Worm (Caenorhabditis elegans): Measurements from ENCODE around the gene srd-17.
A peak's percentile ranks its signal among the peaks of the same experiment; 100 is the strongest.

Gene srd-17

ce11 chrV:13437473-13438074 is 5.1 kb upstream of the srd-17 start, which contains the start of gene mes-4:
TSS of gene mes-4 (minus strand) at chrV:13437545.
- TF ChIP-seq scrt-1 (GFP tag; IDR thresholded peaks at IDR 0.05) = no peak
- TF ChIP-seq F13C5.2 (tag; optimal IDR thresholded peaks at IDR 0.05) = peak; percentile 33

ce11 chrV:13428660-13429059 is 3.9 kb downstream of the srd-17 start, which contains the start of gene srd-19:
TSS of gene srd-19 (minus strand) at chrV:13428760.
- no peak for TF ChIP-seq flt-1 (GFP tag; IDR thresholded peaks at IDR 0.05)
- no peak for TF ChIP-seq aly-1 (tag; optimal IDR thresholded peaks at IDR 0.05)
- TF ChIP-seq hmg-4 (GFP tag; optimal IDR thresholded peaks at IDR 0.05) = no peak
- no peak for TF ChIP-seq tbx-37 (GFP tag; conservative IDR thresholded peaks at IDR 0.05)
- no peak for TF ChIP-seq hmbx-1 (tag; optimal IDR thresholded peaks at IDR 0.05)
- TF ChIP-seq F13C5.2 (tag; optimal IDR thresholded peaks at IDR 0.05) = no peak
- no peak for TF ChIP-seq ceh-36 (tag; optimal IDR thresholded peaks at IDR 0.05)
- no peak for TF ChIP-seq tbx-11 (GFP tag; IDR thresholded peaks at IDR 0.05)
- TF ChIP-seq pes-1 (GFP tag; IDR thresholded peaks at IDR 0.05) = no peak
- TF ChIP-seq ceh-13 (GFP tag; optimal IDR thresholded peaks at IDR 0.05) = no peak
- no peak for TF ChIP-seq B0310.2 (tag; optimal IDR thresholded peaks at IDR 0.05)
- TF ChIP-seq hnd-1 (tag; optimal IDR thresholded peaks at IDR 0.05) = no peak
- no peak for TF ChIP-seq ama-1 (optimal IDR thresholded peaks at IDR 0.05)
- TF ChIP-seq tra-4 (tag; optimal IDR thresholded peaks at IDR 0.05) = no peak
- no peak for TF ChIP-seq ets-7 (tag; optimal IDR thresholded peaks at IDR 0.05)
- TF ChIP-seq sea-1 (GFP tag; conservative IDR thresholded peaks at IDR 0.05) = no peak
- no peak for TF ChIP-seq scrt-1 (GFP tag; IDR thresholded peaks at IDR 0.05)

- TF ChIP-seq sea-1 (GFP tag; conservative IDR thresholded peaks at IDR 0.05) = no peak
- TF ChIP-seq ets-7 (tag; optimal IDR thresholded peaks at IDR 0.05) = no peak
- no peak for TF ChIP-seq ama-1 (optimal IDR thresholded peaks at IDR 0.05)
- TF ChIP-seq F13C5.2 (tag; optimal IDR thresholded peaks at IDR 0.05) = no peak
- no peak for TF ChIP-seq scrt-1 (GFP tag; IDR thresholded peaks at IDR 0.05)
- TF ChIP-seq aly-1 (tag; optimal IDR thresholded peaks at IDR 0.05) = no peak
- TF ChIP-seq hmg-4 (GFP tag; optimal IDR thresholded peaks at IDR 0.05) = no peak
- TF ChIP-seq flt-1 (GFP tag; IDR thresholded peaks at IDR 0.05) = no peak
- no peak for TF ChIP-seq ceh-36 (tag; optimal IDR thresholded peaks at IDR 0.05)
- no peak for TF ChIP-seq hnd-1 (tag; optimal IDR thresholded peaks at IDR 0.05)
- TF ChIP-seq hmbx-1 (tag; optimal IDR thresholded peaks at IDR 0.05) = no peak
- no peak for TF ChIP-seq B0310.2 (tag; optimal IDR thresholded peaks at IDR 0.05)
- TF ChIP-seq tbx-11 (GFP tag; IDR thresholded peaks at IDR 0.05) = no peak
- TF ChIP-seq pes-1 (GFP tag; IDR thresholded peaks at IDR 0.05) = no peak
- no peak for TF ChIP-seq tra-4 (tag; optimal IDR thresholded peaks at IDR 0.05)
- no peak for TF ChIP-seq tbx-37 (GFP tag; conservative IDR thresholded peaks at IDR 0.05)
- TF ChIP-seq ceh-13 (GFP tag; optimal IDR thresholded peaks at IDR 0.05) = no peak
These were observed 5.1 kb downstream of the srd-17 start for ce11 chrV:13427378-13427777.

ce11 chrV:13426764-13427163 is 5.8 kb downstream of the srd-17 start, which contains the start of gene srd-18:
TSS of gene srd-18 (minus strand) at chrV:13426864.
- TF ChIP-seq hmg-4 (GFP tag; optimal IDR thresholded peaks at IDR 0.05) (no peak), hmbx-1 (tag; optimal IDR thresholded peaks at IDR 0.05) (no peak), F13C5.2 (tag; optimal IDR thresholded peaks at IDR 0.05) (no peak), ets-7 (tag; optimal IDR thresholded peaks at IDR 0.05) (no peak), ceh-13 (GFP tag; optimal IDR thresholded peaks at IDR 0.05) (no peak), ama-1 (optimal IDR thresholded peaks at IDR 0.05) (no peak), B0310.2 (tag; optimal IDR thresholded peaks at IDR 0.05) (no peak), aly-1 (tag; optimal IDR thresholded peaks at IDR 0.05) (no peak), sea-1 (GFP tag; conservative IDR thresholded peaks at IDR 0.05) (no peak), pes-1 (GFP tag; IDR thresholded peaks at IDR 0.05) (no peak), tra-4 (tag; optimal IDR thresholded peaks at IDR 0.05) (no peak), ceh-36 (tag; optimal IDR thresholded peaks at IDR 0.05) (no peak), flt-1 (GFP tag; IDR thresholded peaks at IDR 0.05) (no peak), tbx-37 (GFP tag; conservative IDR thresholded peaks at IDR 0.05) (no peak), scrt-1 (GFP tag; IDR thresholded peaks at IDR 0.05) (no peak)

ce11 chrV:13423608-13424007 is 8.9 kb downstream of the srd-17 start, which contains the start of gene srv-10:
TSS of gene srv-10 (plus strand) at chrV:13423908.
- TF ChIP-seq hmg-4 (GFP tag; optimal IDR thresholded peaks at IDR 0.05) = no peak
- no peak for TF ChIP-seq hnd-1 (tag; optimal IDR thresholded peaks at IDR 0.05)
- no peak for TF ChIP-seq scrt-1 (GFP tag; IDR thresholded peaks at IDR 0.05)

ce11 chrV:13423045-13423444 is 9.5 kb downstream of the srd-17 start, which contains the start of gene srv-9:
TSS of gene srv-9 (minus strand) at chrV:13423145.
- TF ChIP-seq ama-1 (optimal IDR thresholded peaks at IDR 0.05) (no peak), hnd-1 (tag; optimal IDR thresholded peaks at IDR 0.05) (no peak)

- TF ChIP-seq tbx-37 (GFP tag; conservative IDR thresholded peaks at IDR 0.05) = no peak
- no peak for TF ChIP-seq scrt-1 (GFP tag; IDR thresholded peaks at IDR 0.05)
- TF ChIP-seq F13C5.2 (tag; optimal IDR thresholded peaks at IDR 0.05) = no peak
- no peak for TF ChIP-seq sea-1 (GFP tag; conservative IDR thresholded peaks at IDR 0.05)
- no peak for TF ChIP-seq ets-7 (tag; optimal IDR thresholded peaks at IDR 0.05)
- TF ChIP-seq flt-1 (GFP tag; IDR thresholded peaks at IDR 0.05) = no peak
- no peak for TF ChIP-seq tbx-11 (GFP tag; IDR thresholded peaks at IDR 0.05)
- no peak for TF ChIP-seq B0310.2 (tag; optimal IDR thresholded peaks at IDR 0.05)
- TF ChIP-seq ceh-13 (GFP tag; optimal IDR thresholded peaks at IDR 0.05) = no peak
- TF ChIP-seq tra-4 (tag; optimal IDR thresholded peaks at IDR 0.05) = no peak
- no peak for TF ChIP-seq pes-1 (GFP tag; IDR thresholded peaks at IDR 0.05)
- no peak for TF ChIP-seq hmg-4 (GFP tag; optimal IDR thresholded peaks at IDR 0.05)
- no peak for TF ChIP-seq ama-1 (optimal IDR thresholded peaks at IDR 0.05)
- TF ChIP-seq hnd-1 (tag; optimal IDR thresholded peaks at IDR 0.05) = no peak
- TF ChIP-seq ceh-36 (tag; optimal IDR thresholded peaks at IDR 0.05) = no peak
- TF ChIP-seq hmbx-1 (tag; optimal IDR thresholded peaks at IDR 0.05) = no peak
- TF ChIP-seq aly-1 (tag; optimal IDR thresholded peaks at IDR 0.05) = no peak
These were observed 10.8 kb downstream of the srd-17 start for ce11 chrV:13421697-13422096.

ce11 chrV:13420640-13421039 is 11.9 kb downstream of the srd-17 start, which contains the start of gene srv-8:
TSS of gene srv-8 (minus strand) at chrV:13420740.
- TF ChIP-seq hmbx-1 (tag; optimal IDR thresholded peaks at IDR 0.05) = no peak
- no peak for TF ChIP-seq hmg-4 (GFP tag; optimal IDR thresholded peaks at IDR 0.05)
- no peak for TF ChIP-seq tbx-37 (GFP tag; conservative IDR thresholded peaks at IDR 0.05)
- TF ChIP-seq flt-1 (GFP tag; IDR thresholded peaks at IDR 0.05) = no peak
- no peak for TF ChIP-seq F13C5.2 (tag; optimal IDR thresholded peaks at IDR 0.05)
- TF ChIP-seq hnd-1 (tag; optimal IDR thresholded peaks at IDR 0.05) = no peak
- TF ChIP-seq tra-4 (tag; optimal IDR thresholded peaks at IDR 0.05) = no peak
- no peak for TF ChIP-seq ceh-36 (tag; optimal IDR thresholded peaks at IDR 0.05)
- TF ChIP-seq scrt-1 (GFP tag; IDR thresholded peaks at IDR 0.05) = no peak
- no peak for TF ChIP-seq ets-7 (tag; optimal IDR thresholded peaks at IDR 0.05)

Data from whole organism, early embryonic.